Worm (Caenorhabditis elegans) whole organism, young adult: ENCODE data around the gene ptr-8.
A peak's percentile ranks its signal among the peaks of the same experiment; 100 is the strongest.

Experiments
- B0261.1 ChIP-seq: sonication (generic microtip); optimal IDR thresholded peaks from 2 replicates; lab custom pipeline; 2016; ENCODE audit warnings: mild to moderate bottlenecking, missing genetic modification characterization, moderate library complexity, missing compliant biosample characterization
- C17E4.6 ChIP-seq: fragments of 200-800 bp; sonication (Bioruptor generic); IDR thresholded peaks from 2 replicates; pipeline ENCODE4 v1.3.6; 2022; ENCODE audit warnings: missing genetic modification reagents, missing genetic modification characterization, missing compliant biosample characterization
- D2030.7 ChIP-seq: fragments of 200-800 bp; sonication (Bioruptor generic); IDR thresholded peaks from 2 replicates; pipeline ENCODE4 v1.3.6; 2022; ENCODE audit warnings: missing genetic modification reagents, missing genetic modification characterization, missing compliant biosample characterization
- F33H1.4 ChIP-seq: fragments of 200-800 bp; sonication (Bioruptor generic); IDR thresholded peaks from 2 replicates; pipeline ENCODE4 v1.3.6; 2022; ENCODE audit warnings: missing genetic modification reagents, missing genetic modification characterization, missing compliant biosample characterization
- F57C9.4 ChIP-seq: sonication (generic microtip); optimal IDR thresholded peaks from 2 replicates; lab custom pipeline; 2017; ENCODE audit warnings: mild to moderate bottlenecking, missing genetic modification characterization, missing compliant biosample characterization
- Y79H2A.3 ChIP-seq: fragments of 200-800 bp; sonication (Bioruptor generic); conservative IDR thresholded peaks from 2 replicates; pipeline ENCODE4 v1.3.6; 2022; ENCODE audit warnings: missing genetic modification reagents, missing genetic modification characterization, missing compliant biosample characterization
- Y95B8A.8 ChIP-seq: fragments of 200-800 bp; sonication (Bioruptor generic); IDR thresholded peaks from 2 replicates; pipeline ENCODE4 v1.3.6; 2022; ENCODE audit warnings: missing genetic modification reagents, missing genetic modification characterization, missing compliant biosample characterization
- attf-3 ChIP-seq: fragments of 200-800 bp; sonication (Bioruptor generic); conservative IDR thresholded peaks from 2 replicates; pipeline ENCODE4 v1.3.6; 2022; ENCODE audit warnings: missing genetic modification reagents, missing genetic modification characterization, missing compliant biosample characterization
- ceh-40 ChIP-seq: fragments of 200-800 bp; sonication (Bioruptor generic); IDR thresholded peaks from 2 replicates; pipeline ENCODE4 v1.3.6; 2022; ENCODE audit warnings: missing genetic modification characterization, missing compliant biosample characterization
- ceh-91 ChIP-seq: fragments of 200-800 bp; sonication (Bioruptor generic); IDR thresholded peaks from 2 replicates; pipeline ENCODE4 v1.3.6; 2022; ENCODE audit warnings: missing genetic modification reagents, missing genetic modification characterization, missing compliant biosample characterization
- dox-1 ChIP-seq: fragments of 200-800 bp; sonication (Bioruptor generic); IDR thresholded peaks from 2 replicates; pipeline ENCODE4 v1.3.6; 2022; ENCODE audit warnings: missing genetic modification reagents, missing genetic modification characterization, missing compliant biosample characterization
- dpff-1 ChIP-seq: sonication (generic microtip); optimal IDR thresholded peaks from 2 replicates; lab custom pipeline; 2017; ENCODE audit warnings: mild to moderate bottlenecking, missing genetic modification characterization, missing compliant biosample characterization
- efl-1 ChIP-seq: fragments of 150-350 bp; optimal IDR thresholded peaks from 2 replicates; lab custom pipeline; 2014; ENCODE audit warnings: missing biosample characterization, missing genetic modification reagents, missing genetic modification characterization
- egrh-3 ChIP-seq: fragments of 200-800 bp; sonication (Bioruptor generic); IDR thresholded peaks from 2 replicates; pipeline ENCODE4 v1.3.6; 2022; ENCODE audit warnings: missing genetic modification reagents, missing genetic modification characterization, missing compliant biosample characterization
- him-1 ChIP-seq: sonication (generic microtip); optimal IDR thresholded peaks from 2 replicates; lab custom pipeline; 2016; ENCODE audit warnings: missing genotype, missing genetic modification reagents, missing genetic modification characterization, missing compliant biosample characterization
- hlh-26 ChIP-seq: fragments of 200-800 bp; sonication (Bioruptor generic); conservative IDR thresholded peaks from 2 replicates; pipeline ENCODE4 v1.3.6; 2022; ENCODE audit warnings: missing genetic modification reagents, missing genetic modification characterization, missing compliant biosample characterization
- hmg-1.2 ChIP-seq: fragments of 200-800 bp; sonication (Bioruptor generic); IDR thresholded peaks from 2 replicates; pipeline ENCODE4 v1.3.6; 2022; ENCODE audit warnings: missing genetic modification reagents, missing genetic modification characterization, missing compliant biosample characterization
- hsf-1 ChIP-seq: fragments of 200-800 bp; sonication (Bioruptor generic); IDR thresholded peaks from 2 replicates; pipeline ENCODE4 v1.3.6; 2022; ENCODE audit warnings: missing genetic modification reagents, missing genetic modification characterization, missing compliant biosample characterization
- let-526 ChIP-seq: fragments of 200-800 bp; sonication (Bioruptor generic); IDR thresholded peaks from 2 replicates; pipeline ENCODE4 v1.3.6; 2022; ENCODE audit warnings: missing genetic modification reagents, missing genetic modification characterization, missing compliant biosample characterization
- lsl-1 ChIP-seq: fragments of 200-800 bp; sonication (Bioruptor generic); optimal IDR thresholded peaks from 2 replicates; lab custom pipeline; 2018; ENCODE audit warnings: mild to moderate bottlenecking, missing genetic modification characterization, moderate library complexity, missing compliant biosample characterization
- madf-3 ChIP-seq: fragments of 200-800 bp; sonication (Bioruptor generic); IDR thresholded peaks from 2 replicates; pipeline ENCODE4 v1.3.6; 2022; ENCODE audit warnings: missing genetic modification reagents, missing genetic modification characterization, missing compliant biosample characterization
- madf-6 ChIP-seq: fragments of 200-800 bp; sonication (Bioruptor generic); IDR thresholded peaks from 2 replicates; pipeline ENCODE4 v1.3.6; 2022; ENCODE audit warnings: missing genetic modification reagents, missing genetic modification characterization, missing compliant biosample characterization
- madf-8 ChIP-seq: fragments of 200-800 bp; sonication (Bioruptor generic); conservative IDR thresholded peaks from 2 replicates; pipeline ENCODE4 v1.3.6; 2022; ENCODE audit warnings: missing genetic modification reagents, missing genetic modification characterization, missing compliant biosample characterization
- mcd-1 ChIP-seq: fragments of 200-800 bp; sonication (Bioruptor generic); IDR thresholded peaks from 2 replicates; pipeline ENCODE4 v1.3.6; 2022; ENCODE audit warnings: missing genetic modification reagents, missing genetic modification characterization, missing compliant biosample characterization
- mxl-1 ChIP-seq: sonication (generic microtip); optimal IDR thresholded peaks from 2 replicates; lab custom pipeline; 2016; ENCODE audit warnings: missing genetic modification characterization, missing compliant biosample characterization
- nfyb-1 ChIP-seq: fragments of 200-800 bp; sonication (Bioruptor generic); IDR thresholded peaks from 2 replicates; pipeline ENCODE4 v1.3.6; 2022; ENCODE audit warnings: missing genetic modification reagents, missing genetic modification characterization, missing compliant biosample characterization
- rcor-1 ChIP-seq: fragments of 200-800 bp; sonication (Bioruptor generic); IDR thresholded peaks from 2 replicates; pipeline ENCODE4 v1.3.6; 2022; ENCODE audit warnings: missing genetic modification reagents, missing genetic modification characterization, missing compliant biosample characterization
- sdz-38 ChIP-seq: sonication (generic microtip); optimal IDR thresholded peaks from 2 replicates; lab custom pipeline; 2016; ENCODE audit warnings: missing genotype, missing genetic modification characterization, missing compliant biosample characterization
- snpc-3.4 ChIP-seq: sonication (generic microtip); optimal IDR thresholded peaks from 2 replicates; lab custom pipeline; 2017; ENCODE audit warnings: missing genetic modification characterization, mild to moderate bottlenecking, missing compliant biosample characterization, antibody characterized with exemption, moderate library complexity, missing genotype, missing genetic modification reagents
- tbp1 ChIP-seq: fragments of 200-800 bp; sonication (Bioruptor generic); optimal IDR thresholded peaks from 2 replicates; lab custom pipeline; 2018; ENCODE audit warnings: mild to moderate bottlenecking, missing genetic modification characterization, missing compliant biosample characterization
- tlf-1 ChIP-seq: fragments of 200-800 bp; sonication (Bioruptor generic); optimal IDR thresholded peaks from 2 replicates; lab custom pipeline; 2018; ENCODE audit warnings: mild to moderate bottlenecking, missing genetic modification characterization, missing compliant biosample characterization
- ztf-28 ChIP-seq: fragments of 200-800 bp; sonication (Bioruptor generic); IDR thresholded peaks from 2 replicates; pipeline ENCODE4 v1.3.6; 2022; ENCODE audit warnings: missing genetic modification reagents, missing genetic modification characterization, missing compliant biosample characterization

The ptr-8 gene

DNA sequence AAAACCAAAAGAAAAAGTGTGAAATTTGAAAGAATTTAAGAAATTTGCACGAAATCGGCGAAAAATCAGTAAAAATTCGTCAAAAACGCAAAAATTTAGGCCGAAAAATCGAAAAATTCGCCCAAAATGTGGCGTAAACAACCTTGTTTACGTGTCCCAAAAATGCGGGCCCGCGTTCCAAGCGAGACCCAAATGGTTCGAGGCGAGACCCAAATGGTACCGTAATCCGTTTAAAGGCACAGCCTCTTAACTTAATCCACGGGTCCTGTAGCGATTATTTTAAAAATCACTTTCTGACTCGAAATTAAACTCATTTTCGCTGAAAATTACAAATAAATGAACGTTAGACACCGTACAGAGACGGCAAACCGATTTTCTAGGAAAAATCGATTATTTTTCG is 46.3 kb downstream of the ptr-8 start (continued):
- TF ChIP-seq him-1 (tag; lab: Kevin White, UChicago) (no peak), mcd-1 (peak; percentile 72), F33H1.4 (GFP tag; lab: Robert Waterston, UW) (peak; percentile 97), hmg-1.2 (GFP tag; lab: Robert Waterston, UW) (peak; percentile 32; the same call in 1 of the 2 replicates), efl-1 (GFP tag; lab: Kevin White, UChicago) (peak; percentile 56), Y95B8A.8 (GFP tag; lab: Robert Waterston, UW) (peak; percentile 84), madf-3 (GFP tag; lab: Robert Waterston, UW) (peak; percentile 82), rcor-1 (peak; percentile 71), nfyb-1 (GFP tag; lab: Robert Waterston, UW) (peak; percentile 58; the same call in 1 of the 2 replicates), hlh-26 (GFP tag; lab: Robert Waterston, UW) (no peak), dpff-1 (tag; lab: Kevin White, UChicago) (no peak), ceh-91 (GFP tag; lab: Robert Waterston, UW) (peak; percentile 92), B0261.1 (no peak), let-526 (GFP tag; lab: Robert Waterston, UW) (no peak), madf-8 (GFP tag; lab: Robert Waterston, UW) (peak; percentile 89), tlf-1 (GFP tag; lab: Kevin White, UChicago) (peak; percentile 63), snpc-3.4 (tag; lab: Kevin White, UChicago) (peak; percentile 54), ceh-40 (GFP tag; lab: Robert Waterston, UW) (no peak), D2030.7 (peak; percentile 90), C17E4.6 (GFP tag; lab: Robert Waterston, UW) (0 out of 2 replicates have a peak, but pooled peaks have one; percentile 20), ztf-28 (peak; percentile 87), Y79H2A.3 (peak; percentile 81), lsl-1 (GFP tag; lab: Kevin White, UChicago) (peak; percentile 95), tbp1 (peak; percentile 41), attf-3 (GFP tag; lab: Robert Waterston, UW) (0 out of 2 replicates have a peak, but pooled peaks have one; percentile 44), F57C9.4 (no peak), dox-1 (GFP tag; lab: Robert Waterston, UW) (peak; percentile 72), sdz-38 (no peak), mxl-1 (tag; lab: Kevin White, UChicago) (no peak)

- TF ChIP-seq madf-6 (GFP tag; lab: Robert Waterston, UW) (peak; percentile 77), hsf-1 (GFP tag; lab: Robert Waterston, UW) (peak; percentile 90), F33H1.4 (GFP tag; lab: Robert Waterston, UW) (peak; percentile 31; the same call in 1 of the 2 replicates), madf-8 (GFP tag; lab: Robert Waterston, UW) (peak; percentile 60), egrh-3 (GFP tag; lab: Robert Waterston, UW) (peak; percentile 80; the same call in 1 of the 2 replicates)
These were observed 52.8 kb downstream of the ptr-8 start, which contains the start of gene R03D7.15 for ce11 chrII:10941918-10942317. TSS of gene R03D7.15 (plus strand) at chrII:10942216.
